Worm (Caenorhabditis elegans): ENCODE results near the gene Y55B1BR.6.

DNA sequence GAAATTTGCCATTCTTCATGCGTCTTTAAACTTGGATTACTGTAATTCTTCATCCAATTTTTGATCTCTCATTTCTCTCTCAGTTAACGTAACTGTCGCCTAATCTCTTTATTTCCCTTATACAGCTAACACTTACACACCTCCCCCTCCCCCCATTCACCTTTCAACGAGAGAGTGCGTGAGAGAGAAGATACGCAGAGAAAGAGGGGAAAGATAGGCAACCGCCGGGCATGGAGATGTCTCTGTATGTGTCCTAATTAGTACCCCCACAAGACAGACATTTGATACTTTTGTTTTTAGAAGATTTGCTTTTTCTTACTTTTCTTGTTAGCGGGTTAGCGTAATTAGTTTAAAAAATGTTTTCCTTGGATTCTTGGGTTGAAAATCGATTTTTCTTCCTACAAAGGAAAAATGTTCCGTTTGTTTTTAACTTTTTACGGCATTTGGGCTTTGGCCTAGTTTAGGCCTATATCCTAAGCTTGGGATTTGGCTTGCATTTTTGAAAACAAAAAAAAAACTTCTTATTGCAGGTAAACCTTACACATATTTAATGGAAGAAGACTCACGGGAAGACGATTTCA lies 29.2 kb downstream of the Y55B1BR.6 start, which contains the start of gene affl-2:
- TF ChIP-seq pha-4 (tag; optimal IDR thresholded peaks at IDR 0.05) = no peak
- TF ChIP-seq ceh-45 (GFP tag; IDR thresholded peaks at IDR 0.05) = no peak
- no peak for TF ChIP-seq ttx-3 (tag; optimal IDR thresholded peaks at IDR 0.05)
- TF ChIP-seq nfya-1 (tag; optimal IDR thresholded peaks at IDR 0.05) = peak; percentile 30
- no peak for TF ChIP-seq ama-1 (optimal IDR thresholded peaks at IDR 0.05)
- TF ChIP-seq zip-5 (tag; optimal IDR thresholded peaks at IDR 0.05) = no peak
- TF ChIP-seq tbx-7 (tag; optimal IDR thresholded peaks at IDR 0.05) = no peak
- TF ChIP-seq pax-1 (tag; optimal IDR thresholded peaks at IDR 0.05) = no peak
- TF ChIP-seq ref-2 (tag; optimal IDR thresholded peaks at IDR 0.05) = peak; percentile 27
- TF ChIP-seq elt-2 (tag; optimal IDR thresholded peaks at IDR 0.05) = no peak

Data from whole organism, late embryonic.